Fruit fly (Drosophila melanogaster) whole organism: ENCODE results near the gene CG3568.

Experiments used
- CG8478 ChIP-seq: fragments of >200 bp; optimal IDR thresholded peaks from 2 replicates; lab custom pipeline; 2018; ENCODE audit warnings: inconsistent platforms
- psq ChIP-seq: fragments of >200 bp; optimal IDR thresholded peaks from 2 replicates; lab custom pipeline; 2017

DNA sequence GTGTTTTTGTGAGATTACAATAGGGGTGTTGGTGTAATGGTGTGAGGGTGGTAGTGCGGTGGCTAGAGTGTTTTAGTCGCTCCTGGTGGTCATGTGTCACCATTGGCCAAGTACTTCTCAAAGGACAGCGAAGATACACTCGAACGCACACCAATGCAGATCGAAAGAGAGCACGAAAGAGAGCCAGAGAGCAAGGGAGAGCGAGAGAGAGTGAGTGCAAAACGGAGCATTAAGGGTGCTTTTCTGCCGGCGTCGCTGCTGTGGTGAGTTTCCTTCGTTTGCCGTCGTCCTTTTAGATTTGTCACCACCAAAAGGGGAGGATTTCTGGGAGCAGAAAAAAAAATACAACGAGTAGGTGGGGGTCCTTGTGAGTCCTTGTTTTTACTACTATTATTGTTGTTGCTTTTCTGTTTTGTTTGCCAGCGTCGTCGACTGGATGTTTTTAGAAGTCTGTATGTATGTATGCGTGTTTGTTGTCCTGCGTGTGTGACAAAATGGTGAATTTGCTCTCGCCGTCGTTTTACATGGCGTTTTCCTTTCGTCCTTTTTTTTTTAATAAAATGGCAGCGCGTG lies 34.3 kb upstream of the CG3568 start:
- TF ChIP-seq CG8478 (lab: Kevin White, UChicago), result no peak
- TF ChIP-seq psq (lab: Kevin White, UChicago), result no peak
